Fruit fly (Drosophila melanogaster): ENCODE data around the gene CG2924.

DNA sequence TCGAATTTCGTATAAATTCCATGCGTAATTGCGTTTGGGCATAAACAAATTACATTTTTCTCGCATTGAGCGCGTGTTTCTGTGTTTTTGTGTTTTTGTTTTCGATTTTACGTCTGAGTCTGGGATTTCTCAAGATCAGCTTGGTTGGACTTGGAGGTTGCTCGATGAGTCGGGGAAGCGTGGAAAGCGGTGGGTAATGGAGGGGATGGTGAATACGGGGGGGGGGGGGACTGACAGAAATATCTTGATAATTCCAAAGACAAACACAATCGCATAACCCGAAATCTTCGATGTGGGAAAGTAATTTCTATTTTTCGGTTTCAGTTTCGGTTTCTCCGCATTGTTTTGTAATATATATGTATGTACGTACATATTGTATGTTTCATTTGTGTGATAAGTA lies 34.7 kb upstream of the CG2924 start:
- TF ChIP-seq CG15710 (tag; optimal IDR thresholded peaks at IDR 0.05) (no peak), CG32121 (GFP tag; IDR thresholded peaks at IDR 0.05) (no peak), Ets98B (GFP tag; IDR thresholded peaks at IDR 0.05) (no peak)
